Fruit fly (Drosophila melanogaster): Measurements from ENCODE around the gene tna.

DNA sequence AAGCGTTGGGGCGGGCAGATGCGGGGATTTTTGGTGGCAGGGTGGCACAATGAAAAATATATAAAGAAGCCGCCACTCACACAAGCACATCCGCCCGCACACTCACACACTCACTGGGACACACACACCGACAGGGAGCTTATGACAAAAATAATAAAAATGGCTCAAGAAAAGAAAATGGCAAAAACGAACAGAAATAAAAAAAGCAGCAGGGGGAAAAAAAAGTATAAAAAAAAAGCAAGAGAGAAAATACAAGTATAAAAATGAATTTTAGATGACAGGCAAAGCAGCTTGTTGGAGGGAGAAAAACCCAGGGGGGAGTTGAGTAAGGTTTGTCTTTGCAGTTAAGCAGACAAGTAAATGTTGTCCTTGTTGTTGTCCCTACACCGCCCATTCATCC is 21.4 kb upstream of the tna start:
- TF ChIP-seq lola (GFP tag; optimal IDR thresholded peaks at IDR 0.05) (no peak), Ssrp (tag; optimal IDR thresholded peaks at IDR 0.05) (no peak), CG4404 (GFP tag; IDR thresholded peaks at IDR 0.05) (no peak), CG3281 (GFP tag; optimal IDR thresholded peaks at IDR 0.05) (no peak)

All from whole organism, embryonic.